Worm (Caenorhabditis elegans) whole organism, mixed stage, embryonic: ENCODE measurements around the gene K08D10.10.
"Not testable (repeated sequence)": the region's sequence is repeated elsewhere in the genome, so short reads cannot be mapped to it uniquely, and the experiment has no call there.

Source experiments
- M03D4.4 ChIP-seq: sonication (generic microtip); optimal IDR thresholded peaks from 2 replicates; lab custom pipeline; 2017; ENCODE audit warnings: mild to moderate bottlenecking, missing genetic modification characterization, missing compliant biosample characterization
- bed-3 ChIP-seq: fragments of 200-800 bp; sonication (Bioruptor generic); optimal IDR thresholded peaks from 3 replicates; lab custom pipeline; 2018; ENCODE audit warnings: mild to moderate bottlenecking, missing genetic modification characterization, moderate library complexity, missing compliant biosample characterization
- blmp-1 ChIP-seq: fragments of 150-350 bp; optimal IDR thresholded peaks from 2 replicates; lab custom pipeline; 2014; ENCODE audit warnings: missing biosample characterization, missing genetic modification characterization
- ceh-39 ChIP-seq: fragments of 150-350 bp; optimal IDR thresholded peaks from 2 replicates; lab custom pipeline; 2014; ENCODE audit warnings: missing biosample characterization, missing genetic modification characterization
- ces-1 ChIP-seq: fragments of 150-350 bp; optimal IDR thresholded peaks from 2 replicates; lab custom pipeline; 2014; ENCODE audit warnings: missing biosample characterization, missing genetic modification reagents, missing genetic modification characterization
- drap-1 ChIP-seq: fragments of 200-800 bp; sonication (Bioruptor generic); optimal IDR thresholded peaks from 3 replicates; lab custom pipeline; 2018; ENCODE audit warnings: mild to moderate bottlenecking, missing genetic modification characterization, missing compliant biosample characterization
- elt-1 ChIP-seq: sonication (generic microtip); optimal IDR thresholded peaks from 2 replicates; lab custom pipeline; 2017; ENCODE audit warnings: missing genetic modification characterization, mild to moderate bottlenecking, missing compliant biosample characterization, antibody characterized with exemption, moderate library complexity, borderline replicate concordance; ENCODE audit not compliant: insufficient read depth
- elt-3 ChIP-seq: fragments of 150-350 bp; optimal IDR thresholded peaks from 2 replicates; lab custom pipeline; 2014; ENCODE audit warnings: missing biosample characterization, missing genetic modification characterization
- flh-1 ChIP-seq: fragments of 200-800 bp; sonication (Bioruptor generic); optimal IDR thresholded peaks from 2 replicates; lab custom pipeline; 2018; ENCODE audit warnings: mild to moderate bottlenecking, missing genetic modification characterization, moderate library complexity, missing compliant biosample characterization
- ham-2 ChIP-seq: fragments of 200-800 bp; sonication (Bioruptor generic); optimal IDR thresholded peaks from 2 replicates; lab custom pipeline; 2018; ENCODE audit warnings: mild to moderate bottlenecking, missing genetic modification characterization, missing compliant biosample characterization
- lin-32 ChIP-seq: fragments of 200-800 bp; sonication (Bioruptor generic); optimal IDR thresholded peaks from 2 replicates; lab custom pipeline; 2018; ENCODE audit warnings: mild to moderate bottlenecking, missing genetic modification characterization, missing compliant biosample characterization
- lsy-2 ChIP-seq: fragments of 150-350 bp; optimal IDR thresholded peaks from 2 replicates; lab custom pipeline; 2014; ENCODE audit warnings: missing biosample characterization, missing genetic modification characterization
- mab-5 ChIP-seq: fragments of 150-350 bp; optimal IDR thresholded peaks from 2 replicates; lab custom pipeline; 2014; ENCODE audit warnings: missing biosample characterization, missing genetic modification characterization
- mep-1 ChIP-seq: fragments of 150-350 bp; optimal IDR thresholded peaks from 2 replicates; lab custom pipeline; 2017; ENCODE audit warnings: missing biosample characterization, missing genetic modification reagents, missing genetic modification characterization, inconsistent platforms
- mls-2 ChIP-seq: sonication (generic microtip); optimal IDR thresholded peaks from 2 replicates; lab custom pipeline; 2016; ENCODE audit warnings: mild to moderate bottlenecking, missing genetic modification characterization, moderate library complexity, missing compliant biosample characterization
- nhr-12 ChIP-seq: fragments of 150-350 bp; optimal IDR thresholded peaks from 2 replicates; lab custom pipeline; 2014; ENCODE audit warnings: missing biosample characterization, missing genetic modification characterization
- nhr-2 ChIP-seq: fragments of 150-350 bp; optimal IDR thresholded peaks from 2 replicates; lab custom pipeline; 2014; ENCODE audit warnings: missing biosample characterization, missing genetic modification characterization
- nhr-28 ChIP-seq: fragments of 150-350 bp; optimal IDR thresholded peaks from 2 replicates; lab custom pipeline; 2014; ENCODE audit warnings: missing biosample characterization, missing genetic modification characterization
- nhr-76 ChIP-seq: sonication (generic microtip); optimal IDR thresholded peaks from 2 replicates; lab custom pipeline; 2017; ENCODE audit warnings: missing biosample characterization, missing genetic modification characterization
- pha-4 ChIP-seq: fragments of 150-350 bp; optimal IDR thresholded peaks from 2 replicates; lab custom pipeline; 2018; ENCODE audit warnings: missing biosample characterization, missing genetic modification reagents, missing genetic modification characterization
- sem-2 ChIP-seq: fragments of 200-800 bp; sonication (Bioruptor generic); optimal IDR thresholded peaks from 2 replicates; lab custom pipeline; 2018; ENCODE audit warnings: mild to moderate bottlenecking, missing genetic modification characterization, missing compliant biosample characterization
- snpc-4 ChIP-seq: fragments of 150-350 bp; optimal IDR thresholded peaks from 2 replicates; lab custom pipeline; 2014; ENCODE audit warnings: missing biosample characterization, missing genetic modification characterization
- sptf-1 ChIP-seq: sonication (generic microtip); optimal IDR thresholded peaks from 2 replicates; lab custom pipeline; 2017; ENCODE audit warnings: mild to moderate bottlenecking, missing genetic modification characterization, moderate library complexity, missing compliant biosample characterization
- tbx-8 ChIP-seq: fragments of 200-800 bp; sonication (Bioruptor generic); optimal IDR thresholded peaks from 2 replicates; lab custom pipeline; 2018; ENCODE audit warnings: mild to moderate bottlenecking, missing genetic modification characterization, moderate library complexity, missing compliant biosample characterization
- unc-120 ChIP-seq: sonication (generic microtip); optimal IDR thresholded peaks from 2 replicates; lab custom pipeline; 2017; ENCODE audit warnings: missing genetic modification characterization, missing compliant biosample characterization; ENCODE audit not compliant: poor library complexity, severe bottlenecking
- unc-62 ChIP-seq: fragments of 150-350 bp; optimal IDR thresholded peaks from 2 replicates; lab custom pipeline; 2014; ENCODE audit warnings: missing biosample characterization, missing genetic modification reagents, missing genetic modification characterization
- zip-8 ChIP-seq: fragments of 150-350 bp; optimal IDR thresholded peaks from 2 replicates; lab custom pipeline; 2014; ENCODE audit warnings: missing biosample characterization, missing genetic modification characterization
- ztf-11 ChIP-seq: fragments of 150-350 bp; optimal IDR thresholded peaks from 2 replicates; lab custom pipeline; 2014; ENCODE audit warnings: missing biosample characterization, missing genetic modification characterization

The K08D10.10 gene

DNA sequence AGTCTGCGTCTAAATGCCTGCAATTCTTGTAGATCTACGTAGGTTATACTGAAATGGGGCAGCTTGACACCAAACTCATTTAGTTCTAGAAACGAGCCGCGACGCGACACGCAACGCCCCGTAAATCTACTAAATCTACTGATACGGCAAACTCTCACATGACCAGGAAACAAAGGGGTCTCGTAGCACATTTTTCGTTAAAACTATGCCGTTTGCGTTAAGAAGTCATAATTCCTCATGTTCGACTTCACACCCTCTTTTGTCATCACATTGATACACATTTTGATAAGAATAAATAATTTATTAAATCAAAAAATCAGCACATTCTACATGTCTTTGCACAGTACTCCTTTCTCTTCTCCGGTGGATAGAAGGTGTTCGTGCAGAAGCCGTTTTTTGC, 31.0 kb upstream of the K08D10.10 start:
- no peak for TF ChIP-seq mls-2
- no peak for TF ChIP-seq unc-62
- TF ChIP-seq ztf-11 (tag; lab: Kevin White, UChicago): no peak
- no peak for TF ChIP-seq nhr-76 (tag; lab: Kevin White, UChicago)

ce11 chrIV:4123083-4123482, 29.0 kb upstream of the K08D10.10 start, which contains the start of gene mul-1:
Gene mul-1 (minus strand): TSS chrIV:4123166.
- TF ChIP-seq snpc-4 (tag; lab: Kevin White, UChicago) (no peak), nhr-28 (tag; lab: Kevin White, UChicago) (no peak)

DNA sequence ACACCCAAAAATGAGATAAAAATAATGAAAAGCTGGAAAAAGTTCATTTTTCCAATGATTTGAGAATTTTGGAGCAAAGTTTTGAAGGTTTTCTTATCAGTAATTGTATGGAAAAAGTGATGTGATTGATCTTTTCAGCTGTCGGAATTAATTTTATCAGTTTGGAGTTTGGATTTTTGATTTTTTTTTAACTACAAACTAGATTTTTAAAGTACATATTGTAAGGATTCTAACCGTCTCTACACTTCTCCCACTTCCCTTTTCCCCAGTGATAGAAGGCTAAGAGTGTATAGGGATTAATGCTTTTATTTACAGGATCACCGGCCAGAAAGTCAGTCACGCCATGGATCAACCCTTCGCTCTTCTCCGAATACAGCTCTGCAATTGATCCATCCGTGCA, 26.4 kb upstream of the K08D10.10 start, which contains the start of gene F49F1.7:
F49F1.7 (minus strand) TSS at position 101 of the 400 bp plus-strand sequence.
- not testable (repeated sequence) for TF ChIP-seq lin-32; bed-3 (GFP tag; lab: Kevin White, UChicago); ceh-39 (tag; lab: Kevin White, UChicago)

- TF ChIP-seq ham-2 (GFP tag; lab: Kevin White, UChicago): no peak
- no peak for TF ChIP-seq ceh-39 (tag; lab: Kevin White, UChicago)
- TF ChIP-seq nhr-28 (tag; lab: Kevin White, UChicago): no peak
- no peak for TF ChIP-seq ces-1
Observed at ce11 chrIV:4135744-4136143, 16.3 kb upstream of the K08D10.10 start, which contains the start of gene F49F1.17. Gene F49F1.17 (minus strand): TSS chrIV:4135844.

DNA sequence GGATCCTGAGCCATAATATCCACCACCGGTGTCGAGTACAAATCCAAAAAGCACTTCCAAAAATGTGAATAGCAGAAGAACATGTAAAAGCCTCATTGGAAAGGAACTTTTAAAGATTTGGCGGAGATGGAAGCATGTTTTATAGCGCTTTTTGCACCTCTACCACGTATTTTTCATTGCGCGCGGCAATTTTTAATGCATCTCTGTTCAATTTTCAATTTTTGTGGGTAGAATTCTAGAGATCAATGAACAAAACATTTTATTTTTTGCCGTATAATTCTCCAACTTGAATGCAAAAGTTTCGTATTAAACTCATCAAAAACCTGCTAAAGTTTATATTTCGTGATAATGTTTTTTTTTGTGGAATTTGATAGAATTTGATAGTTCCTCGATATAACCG, 14.6 kb upstream of the K08D10.10 start, which contains the start of gene F49F1.9:
F49F1.9 (minus strand) TSS at position 101 of the 400 bp plus-strand sequence.
- TF ChIP-seq sptf-1 (tag; lab: Kevin White, UChicago): no peak
- TF ChIP-seq ces-1: no peak
- no peak for TF ChIP-seq pha-4 (tag; lab: Kevin White, UChicago)
- no peak for TF ChIP-seq blmp-1 (tag; lab: Kevin White, UChicago)
- no peak for TF ChIP-seq flh-1 (GFP tag; lab: Kevin White, UChicago)
- no peak for TF ChIP-seq ztf-11 (tag; lab: Kevin White, UChicago)
- no peak for TF ChIP-seq lin-32
- no peak for TF ChIP-seq zip-8
- TF ChIP-seq nhr-12 (tag; lab: Kevin White, UChicago): no peak
- TF ChIP-seq ceh-39 (tag; lab: Kevin White, UChicago): no peak
- no peak for TF ChIP-seq tbx-8 (GFP tag; lab: Kevin White, UChicago)
- no peak for TF ChIP-seq nhr-2 (tag; lab: Kevin White, UChicago)
- TF ChIP-seq unc-62: no peak
- TF ChIP-seq M03D4.4 (tag; lab: Kevin White, UChicago): no peak
- no peak for TF ChIP-seq elt-1 (tag; lab: Kevin White, UChicago)
- TF ChIP-seq mep-1: no peak
- TF ChIP-seq unc-120 (tag; lab: Kevin White, UChicago): no peak
- TF ChIP-seq sem-2 (GFP tag; lab: Kevin White, UChicago): no peak

DNA sequence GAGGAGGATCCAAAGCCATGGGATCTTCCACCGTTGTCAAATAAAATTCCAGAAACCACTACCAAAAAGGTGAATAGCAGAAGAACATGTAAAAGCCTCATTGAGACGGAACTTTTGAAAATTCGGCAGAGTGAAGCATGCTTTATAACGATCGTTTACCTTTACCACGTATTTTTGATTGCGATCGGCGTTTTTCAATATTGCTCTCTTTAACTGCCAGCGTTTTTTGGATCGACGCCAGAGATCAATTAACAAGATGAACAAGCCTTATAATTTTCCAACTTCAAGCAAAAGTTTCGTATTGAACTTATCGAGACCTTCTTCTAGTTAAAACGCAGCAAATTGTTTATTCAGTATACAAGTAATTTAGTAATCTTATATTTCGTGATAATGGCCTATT, 13.0 kb upstream of the K08D10.10 start, which contains the start of gene F49F1.10:
F49F1.10 (minus strand) TSS at position 101 of the 400 bp plus-strand sequence.
- TF ChIP-seq mab-5 (tag; lab: Kevin White, UChicago) (no peak), lin-32 (no peak), zip-8 (no peak), ham-2 (GFP tag; lab: Kevin White, UChicago) (no peak), elt-3 (tag; lab: Kevin White, UChicago) (no peak), blmp-1 (tag; lab: Kevin White, UChicago) (no peak), bed-3 (GFP tag; lab: Kevin White, UChicago) (no peak), mls-2 (no peak), flh-1 (GFP tag; lab: Kevin White, UChicago) (no peak), ztf-11 (tag; lab: Kevin White, UChicago) (no peak), drap-1 (GFP tag; lab: Kevin White, UChicago) (no peak), elt-1 (tag; lab: Kevin White, UChicago) (no peak), unc-62 (no peak), lsy-2 (tag; lab: Kevin White, UChicago) (no peak)
